Fruit fly (Drosophila melanogaster): Measurements from ENCODE around the gene CG3939.
A peak's percentile ranks its signal among the peaks of the same experiment; 100 is the strongest.

CG3939 gene

dm6 chrX:3136338-3137086, 38.3 kb upstream of the CG3939 start (continued):
- peak; percentile 1 for TF ChIP-seq Lhr (GFP tag; optimal IDR thresholded peaks at IDR 0.05)
- TF ChIP-seq CG5180 (GFP tag; optimal IDR thresholded peaks at IDR 0.05) = peak; percentile 16
- TF ChIP-seq CG4617 (GFP tag; optimal IDR thresholded peaks at IDR 0.05; ENCODE audit: borderline replicate concordance) = no peak
- no peak; the same call in 2 of the 3 replicates for TF ChIP-seq CG11093 (GFP tag; IDR thresholded peaks at IDR 0.05)
- no peak for TF ChIP-seq CG12236 (GFP tag; optimal IDR thresholded peaks at IDR 0.05)
- no peak for TF ChIP-seq HmgZ (tag; optimal IDR thresholded peaks at IDR 0.05)
- TF ChIP-seq CG9215 (GFP tag; IDR thresholded peaks at IDR 0.05) = no peak
- TF ChIP-seq pho (GFP tag; optimal IDR thresholded peaks at IDR 0.05) = no peak
- TF ChIP-seq CG6272 (GFP tag; IDR thresholded peaks at IDR 0.05) = no peak
- TF ChIP-seq da (GFP tag; optimal IDR thresholded peaks at IDR 0.05) = no peak
- no peak for TF ChIP-seq esg (GFP tag; conservative IDR thresholded peaks at IDR 0.05)
- TF ChIP-seq CG13624 (GFP tag; optimal IDR thresholded peaks at IDR 0.05) = no peak
- peak; percentile 82 for TF ChIP-seq psq (GFP tag; optimal IDR thresholded peaks at IDR 0.05)
- TF ChIP-seq CG31388 (GFP tag; optimal IDR thresholded peaks at IDR 0.05) = no peak
- TF ChIP-seq CG2116 (GFP tag; optimal IDR thresholded peaks at IDR 0.05) = peak; percentile 12
- no peak for TF ChIP-seq mam (GFP tag; optimal IDR thresholded peaks at IDR 0.05)
- no peak for TF ChIP-seq CG12299 (tag; optimal IDR thresholded peaks at IDR 0.05)
- TF ChIP-seq CG16815 (GFP tag; optimal IDR thresholded peaks at IDR 0.05) = no peak
- TF ChIP-seq CG17568 (GFP tag; optimal IDR thresholded peaks at IDR 0.05) = no peak
- TF ChIP-seq CG10209 (GFP tag; optimal IDR thresholded peaks at IDR 0.05) = peak; percentile 46
- no peak for TF ChIP-seq C15 (GFP tag; IDR thresholded peaks at IDR 0.05)
- TF ChIP-seq CG16863 (GFP tag; optimal IDR thresholded peaks at IDR 0.05) = peak; percentile 11
- TF ChIP-seq gsb (GFP tag; IDR thresholded peaks at IDR 0.05) = no peak
- no peak for TF ChIP-seq CG5953 (GFP tag; IDR thresholded peaks at IDR 0.05)
- no peak for TF ChIP-seq NC2α (GFP tag; optimal IDR thresholded peaks at IDR 0.05)
- peak; percentile 61 for TF ChIP-seq CG15696 (tag; optimal IDR thresholded peaks at IDR 0.05)
- TF ChIP-seq zen2 (GFP tag; IDR thresholded peaks at IDR 0.05; ENCODE audit: partially characterized antibody) = no peak
- TF ChIP-seq CG15073 (GFP tag; optimal IDR thresholded peaks at IDR 0.05) = no peak
- no peak for TF ChIP-seq CG8944 (GFP tag; optimal IDR thresholded peaks at IDR 0.05)
- TF ChIP-seq CG32772 (GFP tag; IDR thresholded peaks at IDR 0.05) = no peak
- TF ChIP-seq CG34224 (GFP tag; IDR thresholded peaks at IDR 0.05; ENCODE audit: partially characterized antibody) = no peak
- no peak for TF ChIP-seq CG14441 (GFP tag; IDR thresholded peaks at IDR 0.05)
- TF ChIP-seq Pdp1 (GFP tag; optimal IDR thresholded peaks at IDR 0.05) = peak in 1 of 2 experiments; percentile 36
- peak; percentile 33 for TF ChIP-seq Asciz (GFP tag; optimal IDR thresholded peaks at IDR 0.05)
- no peak for TF ChIP-seq Gug (GFP tag; IDR thresholded peaks at IDR 0.05)
- no peak for TF ChIP-seq dpn (GFP tag; optimal IDR thresholded peaks at IDR 0.05)
- TF ChIP-seq gcm2 (GFP tag; optimal IDR thresholded peaks at IDR 0.05) = no peak
- TF ChIP-seq Spps (tag; optimal IDR thresholded peaks at IDR 0.05) = no peak
- TF ChIP-seq CG17186 (GFP tag; optimal IDR thresholded peaks at IDR 0.05) = no peak
- no peak for TF ChIP-seq abd-A (tag; optimal IDR thresholded peaks at IDR 0.05)
- TF ChIP-seq Fer3 (tag; optimal IDR thresholded peaks at IDR 0.05) = no peak
- TF ChIP-seq jing (GFP tag; optimal IDR thresholded peaks at IDR 0.05) = no peak
- no peak for TF ChIP-seq Gsc (GFP tag; IDR thresholded peaks at IDR 0.05)
- no peak for TF ChIP-seq CG8478 (optimal IDR thresholded peaks at IDR 0.05)
- no peak for TF ChIP-seq aop (GFP tag; IDR thresholded peaks at IDR 0.05)
- no peak for TF ChIP-seq sob (GFP tag; IDR thresholded peaks at IDR 0.05)
- no peak for TF ChIP-seq TFAM (GFP tag; optimal IDR thresholded peaks at IDR 0.05)
- no peak for TF ChIP-seq CTCF (GFP tag; optimal IDR thresholded peaks at IDR 0.05)
- no peak for TF ChIP-seq stc (GFP tag; IDR thresholded peaks at IDR 0.05)
- TF ChIP-seq stwl (tag; optimal IDR thresholded peaks at IDR 0.05) = peak; percentile 0
- no peak for TF ChIP-seq Ssrp (tag; optimal IDR thresholded peaks at IDR 0.05)
